Worm (Caenorhabditis elegans) whole organism, young adult: ENCODE data around the gene K09E9.1.

Experiments used
- B0336.3 ChIP-seq: fragments of 200-800 bp; sonication (Bioruptor generic); IDR thresholded peaks from 2 replicates; pipeline ENCODE4 v1.3.6; 2022; ENCODE audit warnings: missing genetic modification characterization, missing compliant biosample characterization
- ama-1 ChIP-seq, 3 experiments: fragments of 150-350 bp in 1 of 3; sonication (generic microtip) in 2 of 3; optimal IDR thresholded peaks; 2 replicates each; lab custom pipeline; 2014 to 2018; ENCODE audit warnings: missing biosample characterization in 2 of 3, missing genetic modification characterization in 2 of 3, missing genetic modification reagents in 2 of 3
- tlf-1 ChIP-seq: fragments of 200-800 bp; sonication (Bioruptor generic); optimal IDR thresholded peaks from 2 replicates; lab custom pipeline; 2018; ENCODE audit warnings: mild to moderate bottlenecking, missing genetic modification characterization, missing compliant biosample characterization
- ztf-3 ChIP-seq: fragments of 200-800 bp; sonication (Bioruptor generic); optimal IDR thresholded peaks from 2 replicates; lab custom pipeline; 2018; ENCODE audit warnings: mild to moderate bottlenecking, missing genetic modification characterization, missing compliant biosample characterization

- no peak for TF ChIP-seq B0336.3 (GFP tag; lab: Robert Waterston, UW)
- TF ChIP-seq ztf-3 (GFP tag; lab: Kevin White, UChicago), result no peak
- no peak for TF ChIP-seq tlf-1 (GFP tag; lab: Kevin White, UChicago)
- no peak for TF ChIP-seq ama-1 (optimal IDR thresholded peaks at IDR 0.05; lab: Kevin White, UChicago)
- no peak for TF ChIP-seq ama-1 (GFP tag; optimal IDR thresholded peaks at IDR 0.05; lab: Kevin White, UChicago)
Observed at ce11 chrX:15640603-15641002, 20.3 kb downstream of the K09E9.1 start, which contains the start of gene K09E9.7.
